Worm (Caenorhabditis elegans) whole organism, L4 larva: ENCODE results near the gene R08C7.11.

Experiments used
- ama-1 ChIP-seq: fragments of 150-350 bp; optimal IDR thresholded peaks from 2 replicates; lab custom pipeline; 2014; ENCODE audit warnings: inconsistent platforms, mixed read lengths
- mdl-1 ChIP-seq, 2 experiments: fragments of 150-350 bp in 1 of 2; sonication (generic microtip) in 1 of 2; optimal IDR thresholded peaks; 2 replicates each; lab custom pipeline; 2014 to 2017; ENCODE audit warnings: missing biosample characterization in 2 of 2, missing genetic modification characterization in 2 of 2

DNA sequence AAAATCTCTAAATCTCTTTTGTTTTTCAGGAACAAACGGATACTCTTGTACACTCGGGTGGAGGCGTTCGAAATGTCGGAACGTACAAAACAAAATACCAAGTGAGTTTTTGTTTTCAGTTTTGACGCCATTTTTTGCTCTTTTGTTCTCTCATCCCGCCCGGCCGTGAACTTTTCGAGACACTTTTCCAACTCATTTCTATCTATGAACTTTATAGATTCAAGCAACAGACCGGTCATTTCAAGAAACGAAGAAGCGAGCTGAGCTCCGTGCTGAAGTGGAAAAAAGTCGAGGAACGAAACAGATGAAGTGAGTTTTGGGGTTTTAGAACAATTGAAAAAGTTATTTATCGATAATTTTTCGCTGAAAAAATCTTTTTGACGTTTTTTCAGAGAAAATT is 44.2 kb downstream of the R08C7.11 start:
- TF ChIP-seq mdl-1 (tag; optimal IDR thresholded peaks at IDR 0.05; lab: Kevin White, UChicago) (no peak), ama-1 (lab: Kevin White, UChicago) (peak; percentile 53)
